Fruit fly (Drosophila melanogaster): ENCODE data around the gene CG32284.
A peak's percentile ranks its signal among the peaks of the same experiment; 100 is the strongest.

Gene CG32284

dm6 chr3L:3164951-3165350 lies 21.5 kb upstream of the CG32284 start, which contains the start of gene CG32280 (continued):
- TF ChIP-seq inv (GFP tag; IDR thresholded peaks at IDR 0.05; ENCODE audit: partially characterized antibody) (peak; percentile 77), CG9817 (tag; optimal IDR thresholded peaks at IDR 0.05) (no peak), repo (GFP tag; optimal IDR thresholded peaks at IDR 0.05) (no peak), stwl (tag; optimal IDR thresholded peaks at IDR 0.05) (peak; percentile 65), D (optimal IDR thresholded peaks at IDR 0.05) (no peak), D (GFP tag; optimal IDR thresholded peaks at IDR 0.05) (no peak), wor (GFP tag; IDR thresholded peaks at IDR 0.05) (no peak), Taf1 (GFP tag; IDR thresholded peaks at IDR 0.05) (no peak), insv (GFP tag; optimal IDR thresholded peaks at IDR 0.05) (peak in 1 of 2 experiments; percentile 11), Opbp (GFP tag; IDR thresholded peaks at IDR 0.05; ENCODE audit: partially characterized antibody) (peak; percentile 87; the same call in 2 of the 3 replicates), CG2129 (GFP tag; IDR thresholded peaks at IDR 0.05; ENCODE audit: partially characterized antibody) (peak; percentile 76), Sry-δ (GFP tag; optimal IDR thresholded peaks at IDR 0.05) (peak; percentile 80), D19B (GFP tag; optimal IDR thresholded peaks at IDR 0.05) (peak; percentile 22), gro (GFP tag; optimal IDR thresholded peaks at IDR 0.05) (peak; percentile 61), her (GFP tag; optimal IDR thresholded peaks at IDR 0.05) (peak; percentile 37), CG30403 (GFP tag; optimal IDR thresholded peaks at IDR 0.05) (peak; percentile 6), shn (GFP tag; optimal IDR thresholded peaks at IDR 0.05) (peak; percentile 56), onecut (GFP tag; IDR thresholded peaks at IDR 0.05) (no peak; the same call in 1 of the 2 replicates), CG30020 (tag; optimal IDR thresholded peaks at IDR 0.05) (peak; percentile 31), salm (tag; optimal IDR thresholded peaks at IDR 0.05) (no peak), CG9609 (GFP tag; optimal IDR thresholded peaks at IDR 0.05) (peak; percentile 20), HmgZ (tag; optimal IDR thresholded peaks at IDR 0.05) (peak; percentile 59), CG31224 (GFP tag; IDR thresholded peaks at IDR 0.05) (no peak), da (GFP tag; optimal IDR thresholded peaks at IDR 0.05) (no peak), Dll (GFP tag; IDR thresholded peaks at IDR 0.05; ENCODE audit: partially characterized antibody) (peak; percentile 82), Dip2 (GFP tag; IDR thresholded peaks at IDR 0.05) (no peak), CG10267 (tag; optimal IDR thresholded peaks at IDR 0.05) (peak; percentile 48), CG4282 (GFP tag; optimal IDR thresholded peaks at IDR 0.05) (no peak), sna (GFP tag; IDR thresholded peaks at IDR 0.05; ENCODE audit: partially characterized antibody) (peak; percentile 81), CG32772 (GFP tag; IDR thresholded peaks at IDR 0.05) (no peak), so (GFP tag; IDR thresholded peaks at IDR 0.05) (0 out of 3 replicates have a peak, but pooled peaks have one; percentile 32), pb (GFP tag; optimal IDR thresholded peaks at IDR 0.05) (peak; percentile 7), vvl (GFP tag; IDR thresholded peaks at IDR 0.05) (peak; percentile 50), CG6765 (GFP tag; optimal IDR thresholded peaks at IDR 0.05) (peak; percentile 20), Rfx (GFP tag; IDR thresholded peaks at IDR 0.05) (peak; percentile 43; the same call in 1 of the 2 replicates), CG3995 (GFP tag; optimal IDR thresholded peaks at IDR 0.05) (peak; percentile 77), slbo (GFP tag; IDR thresholded peaks at IDR 0.05) (peak; percentile 65), prd (optimal IDR thresholded peaks at IDR 0.05) (no peak), prd (GFP tag; IDR thresholded peaks at IDR 0.05) (no peak), CG12219 (GFP tag; optimal IDR thresholded peaks at IDR 0.05) (no peak), Ets97D (GFP tag; optimal IDR thresholded peaks at IDR 0.05) (peak; percentile 38), CG14965 (GFP tag; optimal IDR thresholded peaks at IDR 0.05; ENCODE audit: borderline replicate concordance) (no peak), lov (optimal IDR thresholded peaks at IDR 0.05) (no peak), lov (GFP tag; IDR thresholded peaks at IDR 0.05) (no peak), Ravus (GFP tag; IDR thresholded peaks at IDR 0.05) (no peak), H15 (GFP tag; IDR thresholded peaks at IDR 0.05) (no peak), lmd (GFP tag; IDR thresholded peaks at IDR 0.05) (peak; percentile 17; the same call in 1 of the 2 replicates), B-H2 (GFP tag; optimal IDR thresholded peaks at IDR 0.05) (peak; percentile 20), dm (GFP tag; optimal IDR thresholded peaks at IDR 0.05) (peak; percentile 26), NFAT (GFP tag; IDR thresholded peaks at IDR 0.05) (peak; percentile 40; the same call in 1 of the 2 replicates), CG1603 (tag; optimal IDR thresholded peaks at IDR 0.05) (peak; percentile 68), hbn (GFP tag; IDR thresholded peaks at IDR 0.05; ENCODE audit: partially characterized antibody) (peak; percentile 91)

Measured in whole organism, embryonic.